Worm (Caenorhabditis elegans): ENCODE results near the gene syx-18.
A peak's percentile ranks its signal among the peaks of the same experiment; 100 is the strongest.

The syx-18 gene

DNA sequence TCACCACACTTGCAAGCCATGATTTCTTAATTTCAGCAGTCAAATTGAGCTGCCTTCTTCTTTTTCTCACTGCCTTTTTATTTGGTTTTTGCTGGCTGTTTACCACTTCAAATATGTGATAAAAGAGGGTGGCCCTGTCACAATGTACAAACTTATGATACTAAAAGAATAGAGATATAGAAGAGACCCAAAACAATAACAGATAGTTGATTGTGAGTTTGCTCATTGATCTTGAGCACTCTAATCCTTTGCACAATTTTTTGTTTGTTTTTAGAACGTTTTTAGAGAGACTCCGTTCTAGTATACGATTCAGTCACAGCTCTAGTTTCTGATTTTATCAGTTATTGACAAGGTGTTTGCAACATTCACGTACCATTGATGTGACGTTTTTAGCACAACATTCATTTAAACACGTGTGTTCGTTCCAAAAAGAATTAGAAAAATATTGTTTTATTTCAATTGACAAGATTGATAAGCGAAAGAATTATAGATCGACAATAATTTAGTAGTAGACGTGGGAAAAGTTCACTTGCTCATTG is 36.6 kb upstream of the syx-18 start, which contains the start of gene mtl-1:
Gene mtl-1 (minus strand): TSS at position 51 of the 539 bp plus-strand sequence.
- TF ChIP-seq lsy-2 (tag; optimal IDR thresholded peaks at IDR 0.05) (no peak), alr-1 (tag; optimal IDR thresholded peaks at IDR 0.05) (no peak), skn-1 (tag; optimal IDR thresholded peaks at IDR 0.05) (no peak), nhr-10 (tag; optimal IDR thresholded peaks at IDR 0.05) (no peak), nhr-12 (tag; optimal IDR thresholded peaks at IDR 0.05) (no peak), ztf-1 (GFP tag; conservative IDR thresholded peaks at IDR 0.05) (no peak), peb-1 (tag; optimal IDR thresholded peaks at IDR 0.05) (no peak), snpc-4 (tag; optimal IDR thresholded peaks at IDR 0.05) (no peak), ztf-11 (tag; optimal IDR thresholded peaks at IDR 0.05) (no peak), nhr-11 (tag; optimal IDR thresholded peaks at IDR 0.05) (no peak), mbf-1 (tag; optimal IDR thresholded peaks at IDR 0.05) (no peak), R02D3.7 (tag; optimal IDR thresholded peaks at IDR 0.05) (no peak), nhr-6 (tag; optimal IDR thresholded peaks at IDR 0.05) (no peak), lin-39 (tag; optimal IDR thresholded peaks at IDR 0.05) (no peak), ceh-82 (tag; optimal IDR thresholded peaks at IDR 0.05) (no peak), mdl-1 (tag; optimal IDR thresholded peaks at IDR 0.05) (no peak), aly-2 (tag; optimal IDR thresholded peaks at IDR 0.05) (no peak), lin-13 (GFP tag; optimal IDR thresholded peaks at IDR 0.05) (no peak), egl-27 (tag; optimal IDR thresholded peaks at IDR 0.05) (no peak)

DNA sequence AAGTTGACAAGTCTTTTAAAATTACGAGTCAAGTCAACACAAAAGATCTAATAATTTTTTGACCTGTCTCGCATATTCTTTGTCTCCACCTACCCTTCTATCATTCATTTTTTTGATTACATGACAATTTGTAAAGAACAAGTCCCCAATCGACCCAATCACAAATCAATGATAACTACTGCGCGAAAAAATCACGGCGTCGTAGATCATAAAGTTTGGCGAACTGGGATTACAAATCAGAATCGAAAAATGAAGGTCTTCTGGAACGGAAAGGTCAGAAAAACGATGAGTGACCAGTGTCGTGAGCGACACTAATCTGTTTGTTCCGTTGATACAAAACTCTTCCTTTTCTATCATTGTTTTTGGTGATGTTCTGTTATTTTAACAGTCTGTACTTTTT is 34.8 kb upstream of the syx-18 start:
- peak; percentile 62 for TF ChIP-seq sma-3 (GFP tag; optimal IDR thresholded peaks at IDR 0.05)
- no peak for TF ChIP-seq mbf-1 (tag; optimal IDR thresholded peaks at IDR 0.05)
- TF ChIP-seq nhr-25 (tag; optimal IDR thresholded peaks at IDR 0.05) = peak; percentile 39

DNA sequence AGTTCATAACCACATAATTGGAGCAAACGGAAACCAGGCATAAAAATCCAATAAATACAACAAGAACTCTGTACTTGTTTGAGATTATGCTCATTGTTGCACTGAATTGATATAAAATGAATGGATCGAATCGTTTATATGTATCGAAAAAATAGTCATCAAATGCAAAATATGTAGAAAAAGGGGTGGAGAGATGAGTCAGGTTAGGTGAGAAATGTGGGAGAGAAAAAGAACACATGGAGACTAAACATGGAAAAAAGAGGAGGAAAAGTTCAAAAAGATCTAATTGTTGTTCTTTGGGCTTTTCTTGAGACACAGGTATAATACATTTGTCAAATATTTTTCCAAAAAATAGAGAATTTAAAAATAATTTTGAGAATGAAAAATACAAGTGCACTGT is 33.1 kb upstream of the syx-18 start, which contains the start of gene K11G9.5:
Gene K11G9.5 (minus strand): TSS at position 101 of the 400 bp plus-strand sequence.
- TF ChIP-seq ceh-16 (tag; optimal IDR thresholded peaks at IDR 0.05) = no peak
- no peak for TF ChIP-seq Y55F3AM.14 (GFP tag; optimal IDR thresholded peaks at IDR 0.05)
- no peak for TF ChIP-seq nhr-129 (tag; optimal IDR thresholded peaks at IDR 0.05)
- no peak for TF ChIP-seq fos-1 (tag; optimal IDR thresholded peaks at IDR 0.05)
- TF ChIP-seq ceh-82 (tag; optimal IDR thresholded peaks at IDR 0.05) = no peak
- no peak for TF ChIP-seq nhr-12 (tag; optimal IDR thresholded peaks at IDR 0.05)

DNA sequence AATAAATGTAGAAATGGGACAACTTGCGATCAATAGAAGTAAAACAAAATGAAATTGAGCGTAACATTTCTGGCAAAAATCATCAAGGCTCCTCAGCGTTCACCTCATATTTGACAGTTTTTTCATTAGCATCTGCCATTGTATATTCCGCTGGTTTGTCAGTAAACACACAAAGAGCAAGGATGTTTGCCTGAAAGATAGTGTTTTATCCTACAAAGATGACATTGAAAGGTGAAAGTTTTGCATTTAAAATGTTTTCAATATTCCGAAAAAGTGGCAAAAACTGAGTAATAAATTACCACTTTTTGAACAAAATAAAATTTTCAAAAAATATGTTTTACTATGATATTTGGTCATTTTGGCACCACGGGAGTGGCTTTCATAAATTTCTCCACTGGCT is 30.7 kb upstream of the syx-18 start:
- TF ChIP-seq nhr-21 (tag; optimal IDR thresholded peaks at IDR 0.05) (no peak), nhr-10 (tag; optimal IDR thresholded peaks at IDR 0.05) (no peak), nhr-129 (tag; optimal IDR thresholded peaks at IDR 0.05) (no peak), C34F6.9 (tag; optimal IDR thresholded peaks at IDR 0.05) (no peak), sma-9 (GFP tag; optimal IDR thresholded peaks at IDR 0.05) (no peak), sma-9 (tag; optimal IDR thresholded peaks at IDR 0.05) (no peak), ztf-11 (tag; optimal IDR thresholded peaks at IDR 0.05) (no peak), F13H6.1 (tag; optimal IDR thresholded peaks at IDR 0.05) (no peak)

DNA sequence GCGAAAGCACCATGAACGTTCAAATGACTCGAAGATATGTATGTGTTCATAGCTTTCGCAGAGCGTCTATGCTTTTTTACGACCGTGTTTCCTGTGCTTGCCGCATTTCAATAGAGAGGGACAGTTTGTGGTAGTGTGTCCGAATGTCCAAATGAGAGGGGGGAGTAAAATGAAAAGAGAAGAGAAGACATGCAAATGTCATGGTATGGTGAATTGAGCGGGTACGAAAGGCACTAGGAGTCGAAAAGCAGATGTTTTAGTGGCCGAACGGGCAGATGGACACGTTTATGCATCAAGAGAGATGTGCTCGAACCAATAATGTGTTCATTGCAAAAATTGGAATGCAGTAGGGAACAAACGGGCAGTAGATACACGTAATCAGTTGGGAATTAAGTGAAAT is 30.2 kb upstream of the syx-18 start:
- no peak for TF ChIP-seq peb-1 (tag; optimal IDR thresholded peaks at IDR 0.05)
- TF ChIP-seq nhr-12 (tag; optimal IDR thresholded peaks at IDR 0.05) = no peak
- TF ChIP-seq skn-1 (tag; optimal IDR thresholded peaks at IDR 0.05) = no peak
- TF ChIP-seq ceh-16 (tag; optimal IDR thresholded peaks at IDR 0.05) = no peak
- TF ChIP-seq nhr-6 (tag; optimal IDR thresholded peaks at IDR 0.05) = no peak
- TF ChIP-seq Y55F3AM.14 (GFP tag; optimal IDR thresholded peaks at IDR 0.05) = no peak
- no peak for TF ChIP-seq mbf-1 (tag; optimal IDR thresholded peaks at IDR 0.05)
- no peak for TF ChIP-seq crh-2 (tag; optimal IDR thresholded peaks at IDR 0.05)
- TF ChIP-seq dmd-4 (tag; optimal IDR thresholded peaks at IDR 0.05) = no peak
- no peak for TF ChIP-seq ztf-4 (tag; optimal IDR thresholded peaks at IDR 0.05)
- TF ChIP-seq ztf-11 (tag; optimal IDR thresholded peaks at IDR 0.05) = no peak
- TF ChIP-seq mdl-1 (tag; optimal IDR thresholded peaks at IDR 0.05) = no peak
- no peak for TF ChIP-seq aly-2 (tag; optimal IDR thresholded peaks at IDR 0.05)
- TF ChIP-seq snpc-4 (tag; optimal IDR thresholded peaks at IDR 0.05) = no peak
- no peak for TF ChIP-seq nhr-23 (tag; optimal IDR thresholded peaks at IDR 0.05)
- TF ChIP-seq sma-9 (GFP tag; optimal IDR thresholded peaks at IDR 0.05) = no peak
- no peak for TF ChIP-seq sma-9 (tag; optimal IDR thresholded peaks at IDR 0.05)
- no peak for TF ChIP-seq sma-3 (GFP tag; optimal IDR thresholded peaks at IDR 0.05)
- TF ChIP-seq ztf-1 (GFP tag; conservative IDR thresholded peaks at IDR 0.05) = no peak

Measured in whole organism, L2 larva.